Fruit fly (Drosophila melanogaster): ENCODE results near the gene His4r.
A peak's percentile ranks its signal among the peaks of the same experiment; 100 is the strongest.

The His4r gene

DNA sequence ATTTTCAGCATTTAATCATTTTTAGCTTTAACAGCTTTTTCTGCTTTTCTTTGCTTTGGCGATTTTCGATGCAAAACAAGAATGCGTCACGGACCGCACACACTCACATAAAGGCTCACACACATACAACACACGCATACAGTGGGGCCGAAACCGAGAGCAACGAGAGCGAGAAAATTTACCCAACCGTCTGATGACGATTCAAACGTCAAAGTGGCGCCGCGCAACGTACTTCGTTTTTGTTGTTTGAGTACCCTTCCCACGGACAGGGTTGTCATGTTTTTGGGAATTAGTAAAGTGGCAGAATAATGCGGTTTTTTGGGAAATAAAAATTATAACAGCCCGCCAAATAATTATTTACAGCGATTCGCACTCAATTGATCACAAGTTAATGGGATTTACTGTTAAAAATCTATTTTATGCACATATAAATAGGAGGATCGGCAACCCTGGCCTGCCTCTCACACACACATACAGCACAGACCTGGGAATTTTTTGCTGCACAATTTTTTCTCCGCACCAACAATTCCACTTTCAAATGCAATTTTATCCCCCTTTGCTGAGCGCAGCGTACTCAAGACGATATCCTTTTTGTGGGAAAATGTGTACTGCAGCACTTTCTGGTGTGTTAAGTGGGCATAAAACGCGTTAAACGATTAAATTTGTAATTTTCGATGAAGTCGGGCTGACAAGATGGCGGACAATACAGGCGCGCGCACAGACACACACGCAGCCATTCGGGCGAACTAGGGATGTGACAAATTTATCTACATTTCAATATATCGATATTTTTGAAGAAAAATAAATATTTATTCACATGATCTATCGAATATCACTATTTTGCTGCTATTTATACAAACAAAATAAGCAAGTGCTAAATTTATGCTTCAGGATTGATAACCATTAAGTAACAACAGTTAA is 29.7 kb downstream of the His4r start (continued):
- TF ChIP-seq CG15514 (GFP tag; optimal IDR thresholded peaks at IDR 0.05), result peak; percentile 90
- peak; percentile 61 for TF ChIP-seq Bgb (GFP tag; IDR thresholded peaks at IDR 0.05; ENCODE audit: partially characterized antibody)
- TF ChIP-seq CG12104 (GFP tag; optimal IDR thresholded peaks at IDR 0.05), result peak; percentile 83
- TF ChIP-seq CG2129 (GFP tag; IDR thresholded peaks at IDR 0.05; ENCODE audit: partially characterized antibody), result peak; percentile 27; the same call in 1 of the 2 replicates
- peak; percentile 82 for TF ChIP-seq CG31441 (GFP tag; IDR thresholded peaks at IDR 0.05)
- TF ChIP-seq CG8765 (GFP tag; IDR thresholded peaks at IDR 0.05), result peak; percentile 90
- TF ChIP-seq CG12236 (GFP tag; optimal IDR thresholded peaks at IDR 0.05), result peak; percentile 89
- TF ChIP-seq CG9817 (tag; optimal IDR thresholded peaks at IDR 0.05), result peak; percentile 94
- TF ChIP-seq CG13894 (tag; optimal IDR thresholded peaks at IDR 0.05), result peak; percentile 93
- TF ChIP-seq B-H1 (GFP tag; IDR thresholded peaks at IDR 0.05), result peak; percentile 82
- peak in 1 of 3 experiments; percentile 91 for TF ChIP-seq lola (GFP tag; optimal IDR thresholded peaks at IDR 0.05)
- TF ChIP-seq CkIIα-i1 (GFP tag; IDR thresholded peaks at IDR 0.05), result 0 out of 2 replicates have a peak, but pooled peaks have one; percentile 37
- TF ChIP-seq Dp (GFP tag; optimal IDR thresholded peaks at IDR 0.05), result no peak
- TF ChIP-seq Nf-YB (GFP tag; optimal IDR thresholded peaks at IDR 0.05), result peak; percentile 13
- peak; percentile 89 for TF ChIP-seq CG16815 (GFP tag; optimal IDR thresholded peaks at IDR 0.05)
- no peak for TF ChIP-seq prd (optimal IDR thresholded peaks at IDR 0.05)
- TF ChIP-seq prd (GFP tag; IDR thresholded peaks at IDR 0.05), result peak; percentile 93
- peak; percentile 87 for TF ChIP-seq CG12155 (GFP tag; optimal IDR thresholded peaks at IDR 0.05)
- TF ChIP-seq CG34422 (GFP tag; IDR thresholded peaks at IDR 0.05), result peak; percentile 84
- no peak for TF ChIP-seq Tbp (GFP tag; optimal IDR thresholded peaks at IDR 0.05)
- peak; percentile 90 for TF ChIP-seq Abd-B (GFP tag; optimal IDR thresholded peaks at IDR 0.05)
- peak; percentile 93 for TF ChIP-seq org-1 (GFP tag; optimal IDR thresholded peaks at IDR 0.05)
- peak; percentile 82 for TF ChIP-seq CG8281 (tag; optimal IDR thresholded peaks at IDR 0.05)
- TF ChIP-seq CG5953 (GFP tag; IDR thresholded peaks at IDR 0.05), result peak; percentile 88
- TF ChIP-seq mld (GFP tag; IDR thresholded peaks at IDR 0.05; ENCODE audit: partially characterized antibody), result no peak
- peak; percentile 55 for TF ChIP-seq CG10565 (GFP tag; optimal IDR thresholded peaks at IDR 0.05)
- peak; percentile 94 for TF ChIP-seq gro (GFP tag; optimal IDR thresholded peaks at IDR 0.05)
- peak; percentile 81 for TF ChIP-seq CG9215 (GFP tag; IDR thresholded peaks at IDR 0.05)
- peak; percentile 91 for TF ChIP-seq CG8944 (GFP tag; optimal IDR thresholded peaks at IDR 0.05)
- TF ChIP-seq zfh1 (GFP tag; IDR thresholded peaks at IDR 0.05), result peak; percentile 94
- TF ChIP-seq CG16779 (GFP tag; IDR thresholded peaks at IDR 0.05), result peak; percentile 80
- TF ChIP-seq CTCF (GFP tag; optimal IDR thresholded peaks at IDR 0.05), result peak; percentile 69
- no peak for TF ChIP-seq tna (GFP tag; IDR thresholded peaks at IDR 0.05; ENCODE audit: partially characterized antibody)
- TF ChIP-seq NK7.1 (GFP tag; optimal IDR thresholded peaks at IDR 0.05), result peak; percentile 89
- TF ChIP-seq CG30431 (GFP tag; optimal IDR thresholded peaks at IDR 0.05), result peak; percentile 90
- TF ChIP-seq dmrt11E (tag; optimal IDR thresholded peaks at IDR 0.05), result peak; percentile 94
- TF ChIP-seq CG9609 (GFP tag; optimal IDR thresholded peaks at IDR 0.05), result peak; percentile 89
- TF ChIP-seq CG4328 (GFP tag; optimal IDR thresholded peaks at IDR 0.05), result peak; percentile 93
- peak; percentile 92 for TF ChIP-seq Camta (GFP tag; optimal IDR thresholded peaks at IDR 0.05)
- TF ChIP-seq CG9876 (GFP tag; optimal IDR thresholded peaks at IDR 0.05), result peak; percentile 83
- peak; percentile 70; the same call in 2 of the 4 replicates for TF ChIP-seq Dll (GFP tag; IDR thresholded peaks at IDR 0.05; ENCODE audit: partially characterized antibody)
- TF ChIP-seq scrt (GFP tag; optimal IDR thresholded peaks at IDR 0.05), result peak; percentile 91
- TF ChIP-seq CG17912 (GFP tag; optimal IDR thresholded peaks at IDR 0.05), result peak; percentile 80
- peak; percentile 95 for TF ChIP-seq CG32532 (GFP tag; IDR thresholded peaks at IDR 0.05)
- peak; percentile 87 for TF ChIP-seq salm (tag; optimal IDR thresholded peaks at IDR 0.05)
- TF ChIP-seq CG6813 (GFP tag; optimal IDR thresholded peaks at IDR 0.05), result peak; percentile 95
- TF ChIP-seq CG15696 (tag; optimal IDR thresholded peaks at IDR 0.05), result peak; percentile 93
- TF ChIP-seq MESR4 (GFP tag; optimal IDR thresholded peaks at IDR 0.05), result peak; percentile 97
